Worm (Caenorhabditis elegans) whole organism, midembryonic: ENCODE data around the gene fbxb-57.

Experiments used
- T22C8.4 ChIP-seq: fragments of 200-800 bp; sonication (Bioruptor generic); IDR thresholded peaks from 2 replicates; pipeline ENCODE4 v1.3.6; 2022; ENCODE audit warnings: missing genetic modification characterization, missing compliant biosample characterization
- cog-1 ChIP-seq: sonication (generic microtip); optimal IDR thresholded peaks from 2 replicates; lab custom pipeline; 2016; ENCODE audit warnings: missing genetic modification characterization, missing compliant biosample characterization
- flt-1 ChIP-seq: fragments of 200-800 bp; sonication (Bioruptor generic); IDR thresholded peaks from 2 replicates; pipeline ENCODE4 v1.3.6; 2022; ENCODE audit warnings: missing genetic modification characterization, missing compliant biosample characterization
- klf-2 ChIP-seq: fragments of 200-800 bp; sonication (Bioruptor generic); conservative IDR thresholded peaks from 2 replicates; pipeline ENCODE4 v1.3.6; 2022; ENCODE audit warnings: missing genetic modification reagents, missing genetic modification characterization, missing compliant biosample characterization
- med-1 ChIP-seq: sonication (generic microtip); optimal IDR thresholded peaks from 2 replicates; lab custom pipeline; 2017; ENCODE audit warnings: missing genetic modification characterization, mild to moderate bottlenecking, missing compliant biosample characterization, antibody characterized with exemption, missing genetic modification reagents; ENCODE audit not compliant: insufficient read depth
- ref-1 ChIP-seq: fragments of 200-800 bp; sonication (Bioruptor generic); conservative IDR thresholded peaks from 2 replicates; pipeline ENCODE4 v1.3.6; 2022; ENCODE audit warnings: missing genetic modification reagents, missing genetic modification characterization, missing compliant biosample characterization
- tab-1 ChIP-seq: fragments of 200-800 bp; sonication (Bioruptor generic); IDR thresholded peaks from 2 replicates; pipeline ENCODE4 v1.3.6; 2022; ENCODE audit warnings: missing genetic modification characterization, missing compliant biosample characterization
- ztf-23 ChIP-seq: fragments of 200-800 bp; sonication (Bioruptor generic); IDR thresholded peaks from 2 replicates; pipeline ENCODE4 v1.3.6; 2022; ENCODE audit warnings: missing genetic modification reagents, missing genetic modification characterization, missing compliant biosample characterization
- ztf-29 ChIP-seq: fragments of 200-800 bp; sonication (Bioruptor generic); IDR thresholded peaks from 2 replicates; pipeline ENCODE4 v1.3.6; 2022; ENCODE audit warnings: missing genetic modification reagents, missing genetic modification characterization, missing compliant biosample characterization

fbxb-57 gene

ce11 chrV:19288073-19288805, at the start of gene fbxb-57, which contains the start of gene F55C9.3:
Gene fbxb-57 (plus strand): TSS chrV:19288755.
Gene F55C9.3 (minus strand): TSS chrV:19288173.
- TF ChIP-seq ref-1 (GFP tag; lab: Robert Waterston, UW) (no peak), T22C8.4 (GFP tag; lab: Robert Waterston, UW) (no peak), cog-1 (tag; lab: Kevin White, UChicago) (no peak), ztf-23 (GFP tag; lab: Robert Waterston, UW) (no peak), klf-2 (GFP tag; lab: Robert Waterston, UW) (no peak), tab-1 (GFP tag; lab: Robert Waterston, UW) (no peak), med-1 (GFP tag; lab: Kevin White, UChicago) (no peak), flt-1 (GFP tag; lab: Robert Waterston, UW) (no peak), ztf-29 (GFP tag; lab: Robert Waterston, UW) (no peak)

ce11 chrV:19240129-19240528, 48.4 kb upstream of the fbxb-57 start, which contains the start of the genes fbxb-115 and fbxb-1:
Gene fbxb-115 (minus strand): TSS chrV:19240229.
Gene fbxb-1 (plus strand): TSS chrV:19240354.
- TF ChIP-seq ref-1 (GFP tag; lab: Robert Waterston, UW) (no peak), med-1 (GFP tag; lab: Kevin White, UChicago) (no peak), cog-1 (tag; lab: Kevin White, UChicago) (no peak), T22C8.4 (GFP tag; lab: Robert Waterston, UW) (no peak), ztf-29 (GFP tag; lab: Robert Waterston, UW) (no peak), ztf-23 (GFP tag; lab: Robert Waterston, UW) (no peak), tab-1 (GFP tag; lab: Robert Waterston, UW) (no peak), flt-1 (GFP tag; lab: Robert Waterston, UW) (no peak), klf-2 (GFP tag; lab: Robert Waterston, UW) (no peak)

- no peak for TF ChIP-seq ztf-29 (GFP tag; lab: Robert Waterston, UW)
- no peak for TF ChIP-seq med-1 (GFP tag; lab: Kevin White, UChicago)
- no peak for TF ChIP-seq T22C8.4 (GFP tag; lab: Robert Waterston, UW)
- TF ChIP-seq klf-2 (GFP tag; lab: Robert Waterston, UW) = no peak
- no peak for TF ChIP-seq cog-1 (tag; lab: Kevin White, UChicago)
- TF ChIP-seq flt-1 (GFP tag; lab: Robert Waterston, UW) = no peak
- no peak for TF ChIP-seq ref-1 (GFP tag; lab: Robert Waterston, UW)
- TF ChIP-seq tab-1 (GFP tag; lab: Robert Waterston, UW) = no peak
- TF ChIP-seq ztf-23 (GFP tag; lab: Robert Waterston, UW) = no peak
Observed at ce11 chrV:19250983-19251382, 37.6 kb upstream of the fbxb-57 start, which contains the start of gene str-81. Gene str-81 (minus strand): TSS chrV:19251083.

- TF ChIP-seq med-1 (GFP tag; lab: Kevin White, UChicago) (no peak), ztf-23 (GFP tag; lab: Robert Waterston, UW) (no peak), T22C8.4 (GFP tag; lab: Robert Waterston, UW) (no peak), ref-1 (GFP tag; lab: Robert Waterston, UW) (no peak), tab-1 (GFP tag; lab: Robert Waterston, UW) (no peak), flt-1 (GFP tag; lab: Robert Waterston, UW) (no peak)
Observed at ce11 chrV:19251844-19252243, 36.7 kb upstream of the fbxb-57 start, which contains the start of gene F21D9.11. Gene F21D9.11 (plus strand): TSS chrV:19252144.

ce11 chrV:19253520-19253919, 35.0 kb upstream of the fbxb-57 start, which contains the start of gene F21D9.4:
Gene F21D9.4 (plus strand): TSS chrV:19253820.
- TF ChIP-seq ref-1 (GFP tag; lab: Robert Waterston, UW) = no peak
- no peak for TF ChIP-seq tab-1 (GFP tag; lab: Robert Waterston, UW)
- TF ChIP-seq med-1 (GFP tag; lab: Kevin White, UChicago) = no peak
- TF ChIP-seq klf-2 (GFP tag; lab: Robert Waterston, UW) = no peak
- TF ChIP-seq ztf-29 (GFP tag; lab: Robert Waterston, UW) = no peak
- no peak for TF ChIP-seq ztf-23 (GFP tag; lab: Robert Waterston, UW)
- no peak for TF ChIP-seq flt-1 (GFP tag; lab: Robert Waterston, UW)
- no peak for TF ChIP-seq cog-1 (tag; lab: Kevin White, UChicago)
- TF ChIP-seq T22C8.4 (GFP tag; lab: Robert Waterston, UW) = no peak

- TF ChIP-seq klf-2 (GFP tag; lab: Robert Waterston, UW) (no peak), cog-1 (tag; lab: Kevin White, UChicago) (no peak), med-1 (GFP tag; lab: Kevin White, UChicago) (no peak), tab-1 (GFP tag; lab: Robert Waterston, UW) (no peak), T22C8.4 (GFP tag; lab: Robert Waterston, UW) (no peak), ref-1 (GFP tag; lab: Robert Waterston, UW) (no peak), flt-1 (GFP tag; lab: Robert Waterston, UW) (no peak), ztf-29 (GFP tag; lab: Robert Waterston, UW) (no peak), ztf-23 (GFP tag; lab: Robert Waterston, UW) (no peak)
Observed at ce11 chrV:19257653-19258052, 30.9 kb upstream of the fbxb-57 start, which contains the start of gene F21D9.3. Gene F21D9.3 (minus strand): TSS chrV:19257753.

- TF ChIP-seq flt-1 (GFP tag; lab: Robert Waterston, UW) = no peak
- no peak for TF ChIP-seq cog-1 (tag; lab: Kevin White, UChicago)
- TF ChIP-seq med-1 (GFP tag; lab: Kevin White, UChicago) = no peak
- TF ChIP-seq klf-2 (GFP tag; lab: Robert Waterston, UW) = no peak
- TF ChIP-seq ref-1 (GFP tag; lab: Robert Waterston, UW) = no peak
- TF ChIP-seq ztf-23 (GFP tag; lab: Robert Waterston, UW) = no peak
- TF ChIP-seq T22C8.4 (GFP tag; lab: Robert Waterston, UW) = no peak
- no peak for TF ChIP-seq ztf-29 (GFP tag; lab: Robert Waterston, UW)
- no peak for TF ChIP-seq tab-1 (GFP tag; lab: Robert Waterston, UW)
Observed at ce11 chrV:19259403-19259802, 29.2 kb upstream of the fbxb-57 start.

- TF ChIP-seq flt-1 (GFP tag; lab: Robert Waterston, UW) = no peak
- TF ChIP-seq tab-1 (GFP tag; lab: Robert Waterston, UW) = no peak
- TF ChIP-seq klf-2 (GFP tag; lab: Robert Waterston, UW) = no peak
- TF ChIP-seq cog-1 (tag; lab: Kevin White, UChicago) = no peak
- TF ChIP-seq ref-1 (GFP tag; lab: Robert Waterston, UW) = no peak
- TF ChIP-seq med-1 (GFP tag; lab: Kevin White, UChicago) = no peak
- no peak for TF ChIP-seq ztf-29 (GFP tag; lab: Robert Waterston, UW)
- no peak for TF ChIP-seq ztf-23 (GFP tag; lab: Robert Waterston, UW)
- TF ChIP-seq T22C8.4 (GFP tag; lab: Robert Waterston, UW) = no peak
Observed at ce11 chrV:19260686-19261085, 27.9 kb upstream of the fbxb-57 start.
